Fruit fly (Drosophila melanogaster) whole organism, embryonic: Measurements from ENCODE around the gene ng4.

Experiments used
- Antp ChIP-seq: fragments of 200-800 bp; sonication (Bioruptor generic); optimal IDR thresholded peaks from 3 replicates; lab custom pipeline; 2016; ENCODE audit warnings: missing biosample characterization, missing genetic modification characterization
- BEAF-32 ChIP-seq: fragments of 200-800 bp; sonication (Bioruptor generic); optimal IDR thresholded peaks from 3 replicates; lab custom pipeline; 2017; ENCODE audit warnings: missing biosample characterization, missing genetic modification characterization, mild to moderate bottlenecking, moderate library complexity, missing genetic modification reagents
- BtbVII ChIP-seq: fragments of 200-800 bp; sonication (Bioruptor generic); optimal IDR thresholded peaks from 3 replicates; lab custom pipeline; 2017; ENCODE audit warnings: missing biosample characterization, mild to moderate bottlenecking, missing genetic modification characterization
- CG10366 ChIP-seq: fragments of 200-800 bp; sonication (Bioruptor generic); IDR thresholded peaks from 2 replicates; pipeline ENCODE4 v1.3.6; 2022; ENCODE audit warnings: missing biosample characterization, missing genetic modification characterization
- CG11696 ChIP-seq: fragments of 200-800 bp; sonication (Bioruptor generic); IDR thresholded peaks from 2 replicates; pipeline ENCODE4 v1.3.6; 2022; ENCODE audit warnings: missing biosample characterization, missing genetic modification characterization
- CG12071 ChIP-seq: fragments of 200-800 bp; sonication (Bioruptor generic); optimal IDR thresholded peaks from 3 replicates; lab custom pipeline; 2018; ENCODE audit warnings: missing biosample characterization, mild to moderate bottlenecking, missing genetic modification characterization
- CG12299 ChIP-seq: fragments of 200-800 bp; sonication (Bioruptor generic); optimal IDR thresholded peaks from 2 replicates; lab custom pipeline; 2018; ENCODE audit warnings: missing biosample characterization, mild to moderate bottlenecking, missing genetic modification characterization
- CG12769 ChIP-seq: fragments of 200-800 bp; sonication (Bioruptor generic); optimal IDR thresholded peaks from 2 replicates; lab custom pipeline; 2019; ENCODE audit warnings: missing biosample characterization, mild to moderate bottlenecking, missing genetic modification characterization, moderate library complexity
- CG13894 ChIP-seq: fragments of 200-800 bp; sonication (Bioruptor generic); optimal IDR thresholded peaks from 3 replicates; lab custom pipeline; 2018; ENCODE audit warnings: missing biosample characterization, mild to moderate bottlenecking, missing genetic modification characterization, moderate library complexity
- CG14050 ChIP-seq: fragments of 200-800 bp; sonication (Bioruptor generic); IDR thresholded peaks from 3 replicates; pipeline ENCODE4 v1.3.6; 2022; ENCODE audit warnings: missing biosample characterization, missing genetic modification characterization
- CG14965 ChIP-seq: fragments of 200-800 bp; sonication (Bioruptor generic); optimal IDR thresholded peaks from 2 replicates; lab custom pipeline; 2016; ENCODE audit warnings: missing biosample characterization, missing genetic modification characterization, borderline replicate concordance
- CG15696 ChIP-seq: fragments of 200-800 bp; sonication (Bioruptor generic); optimal IDR thresholded peaks from 2 replicates; lab custom pipeline; 2019; ENCODE audit warnings: missing biosample characterization, mild to moderate bottlenecking, missing genetic modification characterization, moderate library complexity
- CG17612 ChIP-seq: fragments of 200-800 bp; sonication (Bioruptor generic); IDR thresholded peaks from 2 replicates; pipeline ENCODE4 v1.3.6; 2022; ENCODE audit warnings: missing biosample characterization, missing genetic modification characterization
- CG1832 ChIP-seq: fragments of 200-800 bp; sonication (Bioruptor generic); optimal IDR thresholded peaks from 2 replicates; lab custom pipeline; 2017; ENCODE audit warnings: missing biosample characterization, mild to moderate bottlenecking, missing genetic modification characterization, inconsistent platforms
- CG2889 ChIP-seq: fragments of 200-800 bp; sonication (Bioruptor generic); IDR thresholded peaks from 3 replicates; pipeline ENCODE4 v1.3.6; 2022; ENCODE audit warnings: missing biosample characterization, missing genetic modification characterization
- CG6689 ChIP-seq: fragments of 200-800 bp; sonication (Bioruptor generic); IDR thresholded peaks from 2 replicates; pipeline ENCODE4 v1.3.6; 2022; ENCODE audit warnings: missing biosample characterization, missing genetic modification characterization
- CG7839 ChIP-seq: fragments of 200-800 bp; sonication (Bioruptor generic); optimal IDR thresholded peaks from 3 replicates; lab custom pipeline; 2018; ENCODE audit warnings: missing biosample characterization, mild to moderate bottlenecking, missing genetic modification characterization, moderate library complexity
- CG7987 ChIP-seq: fragments of 200-800 bp; sonication (Bioruptor generic); optimal IDR thresholded peaks from 2 replicates; lab custom pipeline; 2018; ENCODE audit warnings: missing biosample characterization, mild to moderate bottlenecking, missing genetic modification characterization, moderate library complexity
- CG9797 ChIP-seq: fragments of 200-800 bp; sonication (Bioruptor generic); optimal IDR thresholded peaks from 3 replicates; lab custom pipeline; 2018; ENCODE audit warnings: missing biosample characterization, mild to moderate bottlenecking, missing genetic modification characterization
- Dbx ChIP-seq: fragments of 200-800 bp; sonication (Bioruptor generic); IDR thresholded peaks from 3 replicates; pipeline ENCODE4 v1.3.6; 2022; ENCODE audit warnings: missing biosample characterization, missing genetic modification characterization
- Gsc ChIP-seq: fragments of 200-800 bp; sonication (Bioruptor generic); IDR thresholded peaks from 2 replicates; pipeline ENCODE4 v1.3.6; 2022; ENCODE audit warnings: missing biosample characterization, missing genetic modification characterization
- HHEX ChIP-seq: fragments of 200-800 bp; sonication (Bioruptor generic); optimal IDR thresholded peaks from 3 replicates; lab custom pipeline; 2017; ENCODE audit warnings: missing biosample characterization, mild to moderate bottlenecking, missing genetic modification characterization, missing genetic modification reagents
- Hey ChIP-seq: fragments of 200-800 bp; sonication (Bioruptor generic); optimal IDR thresholded peaks from 3 replicates; lab custom pipeline; 2018; ENCODE audit warnings: missing biosample characterization, mild to moderate bottlenecking, missing genetic modification characterization
- Hr78 ChIP-seq, 2 experiments: fragments of 200-800 bp in 1 of 2; fragments of >200 bp in 1 of 2; sonication (Bioruptor generic) in 1 of 2; optimal IDR thresholded peaks; 2 replicates each; lab custom pipeline; 2017 to 2019; ENCODE audit warnings: missing biosample characterization in 2 of 2, missing genetic modification characterization in 2 of 2, mild to moderate bottlenecking in 1 of 2, moderate library complexity in 1 of 2
- Hsf ChIP-seq: fragments of 200-800 bp; sonication (Bioruptor generic); optimal IDR thresholded peaks from 3 replicates; lab custom pipeline; 2016; ENCODE audit warnings: missing biosample characterization, missing genetic modification characterization
- Jarid2 ChIP-seq: fragments of 200-800 bp; sonication (Bioruptor generic); optimal IDR thresholded peaks from 3 replicates; lab custom pipeline; 2017; ENCODE audit warnings: mild to moderate bottlenecking, missing biosample characterization, missing genetic modification reagents, missing genetic modification characterization
- Nf-YC ChIP-seq: fragments of 200-800 bp; optimal IDR thresholded peaks from 3 replicates; lab custom pipeline; 2019; ENCODE audit warnings: missing biosample characterization, mild to moderate bottlenecking, missing genetic modification characterization, moderate library complexity
- NfI ChIP-seq: fragments of 200-800 bp; sonication (Bioruptor generic); optimal IDR thresholded peaks from 3 replicates; lab custom pipeline; 2018; ENCODE audit warnings: missing biosample characterization, mild to moderate bottlenecking, missing genetic modification characterization, moderate library complexity
- Oli ChIP-seq: fragments of 200-800 bp; sonication (Bioruptor generic); optimal IDR thresholded peaks from 2 replicates; lab custom pipeline; 2018; ENCODE audit warnings: missing biosample characterization, mild to moderate bottlenecking, missing genetic modification characterization, moderate library complexity
- Sin3A ChIP-seq: fragments of >200 bp; optimal IDR thresholded peaks from 2 replicates; lab custom pipeline; 2018
- Stat92E ChIP-seq, 3 experiments: fragments of >200 bp in 2 of 3; fragments of 200-800 bp in 1 of 3; sonication (Bioruptor generic) in 1 of 3; optimal IDR thresholded peaks; 2 replicates each; lab custom pipeline; 2017 to 2019; ENCODE audit warnings: missing biosample characterization in 3 of 3, missing genetic modification characterization in 3 of 3, mild to moderate bottlenecking in 1 of 3, moderate library complexity in 1 of 3
- Taf1 ChIP-seq: fragments of 200-800 bp; sonication (Bioruptor generic); IDR thresholded peaks from 2 replicates; pipeline ENCODE4 v1.3.6; 2022; ENCODE audit warnings: missing biosample characterization, missing genetic modification characterization
- cad ChIP-seq: fragments of >200 bp; optimal IDR thresholded peaks from 2 replicates; lab custom pipeline; 2017; ENCODE audit warnings: missing biosample characterization, missing genetic modification characterization
- chinmo ChIP-seq: fragments of 200-800 bp; sonication (Bioruptor generic); IDR thresholded peaks from 4 replicates; pipeline ENCODE4 v1.3.6; 2022; ENCODE audit warnings: missing biosample characterization, missing genetic modification characterization; ENCODE audit not compliant: partially characterized antibody
- cwo ChIP-seq: fragments of 200-800 bp; sonication (Bioruptor generic); optimal IDR thresholded peaks from 3 replicates; lab custom pipeline; 2017; ENCODE audit warnings: missing biosample characterization, missing genetic modification characterization, mild to moderate bottlenecking, moderate library complexity, missing genetic modification reagents
- dmrt11E ChIP-seq: fragments of 200-800 bp; sonication (Bioruptor generic); optimal IDR thresholded peaks from 3 replicates; lab custom pipeline; 2018; ENCODE audit warnings: missing biosample characterization, mild to moderate bottlenecking, missing genetic modification characterization, moderate library complexity
- gfzf ChIP-seq: fragments of 200-800 bp; sonication (Bioruptor generic); optimal IDR thresholded peaks from 2 replicates; lab custom pipeline; 2016; ENCODE audit warnings: missing biosample characterization, mild to moderate bottlenecking, missing genetic modification characterization, moderate library complexity
- jumu ChIP-seq: fragments of 200-800 bp; sonication (Bioruptor generic); optimal IDR thresholded peaks from 3 replicates; lab custom pipeline; 2016; ENCODE audit warnings: missing biosample characterization, missing genetic modification characterization
- nmo ChIP-seq: fragments of 200-800 bp; sonication (Bioruptor generic); optimal IDR thresholded peaks from 2 replicates; lab custom pipeline; 2018; ENCODE audit warnings: missing biosample characterization, mild to moderate bottlenecking, missing genetic modification characterization, moderate library complexity
- odd ChIP-seq: fragments of 200-800 bp; sonication (Bioruptor generic); optimal IDR thresholded peaks from 2 replicates; lab custom pipeline; 2017; ENCODE audit warnings: missing biosample characterization, mild to moderate bottlenecking, missing genetic modification characterization
- onecut ChIP-seq: fragments of 200-800 bp; sonication (Bioruptor generic); IDR thresholded peaks from 2 replicates; pipeline ENCODE4 v1.3.6; 2022; ENCODE audit warnings: missing biosample characterization, missing genetic modification characterization
- shn ChIP-seq: fragments of 200-800 bp; sonication (Bioruptor generic); optimal IDR thresholded peaks from 3 replicates; lab custom pipeline; 2016; ENCODE audit warnings: missing biosample characterization, missing genetic modification characterization
- sima ChIP-seq: fragments of 200-800 bp; sonication (Bioruptor generic); optimal IDR thresholded peaks from 2 replicates; lab custom pipeline; 2016; ENCODE audit warnings: missing biosample characterization, missing genetic modification characterization
- ssp ChIP-seq: fragments of 200-800 bp; sonication (Bioruptor generic); IDR thresholded peaks from 2 replicates; pipeline ENCODE4 v1.3.6; 2022; ENCODE audit warnings: missing biosample characterization, missing genetic modification characterization
- tll ChIP-seq, 2 experiments: fragments of 200-800 bp in 1 of 2; fragments of >200 bp in 1 of 2; sonication (Bioruptor generic) in 1 of 2; optimal IDR thresholded peaks; 2 replicates each; lab custom pipeline; 2017 to 2019; ENCODE audit warnings: missing biosample characterization in 2 of 2, missing genetic modification characterization in 2 of 2, mild to moderate bottlenecking in 1 of 2, moderate library complexity in 1 of 2
- tna ChIP-seq: fragments of 200-800 bp; sonication (Bioruptor generic); IDR thresholded peaks from 2 replicates; pipeline ENCODE4 v1.3.6; 2022; ENCODE audit warnings: missing biosample characterization, missing genetic modification characterization; ENCODE audit not compliant: partially characterized antibody
- yki ChIP-seq: fragments of >200 bp; optimal IDR thresholded peaks from 3 replicates; lab custom pipeline; 2018
- zfh2 ChIP-seq: fragments of 200-800 bp; sonication (Bioruptor generic); optimal IDR thresholded peaks from 2 replicates; lab custom pipeline; 2016; ENCODE audit warnings: missing biosample characterization, missing genetic modification characterization

The ng4 gene

DNA sequence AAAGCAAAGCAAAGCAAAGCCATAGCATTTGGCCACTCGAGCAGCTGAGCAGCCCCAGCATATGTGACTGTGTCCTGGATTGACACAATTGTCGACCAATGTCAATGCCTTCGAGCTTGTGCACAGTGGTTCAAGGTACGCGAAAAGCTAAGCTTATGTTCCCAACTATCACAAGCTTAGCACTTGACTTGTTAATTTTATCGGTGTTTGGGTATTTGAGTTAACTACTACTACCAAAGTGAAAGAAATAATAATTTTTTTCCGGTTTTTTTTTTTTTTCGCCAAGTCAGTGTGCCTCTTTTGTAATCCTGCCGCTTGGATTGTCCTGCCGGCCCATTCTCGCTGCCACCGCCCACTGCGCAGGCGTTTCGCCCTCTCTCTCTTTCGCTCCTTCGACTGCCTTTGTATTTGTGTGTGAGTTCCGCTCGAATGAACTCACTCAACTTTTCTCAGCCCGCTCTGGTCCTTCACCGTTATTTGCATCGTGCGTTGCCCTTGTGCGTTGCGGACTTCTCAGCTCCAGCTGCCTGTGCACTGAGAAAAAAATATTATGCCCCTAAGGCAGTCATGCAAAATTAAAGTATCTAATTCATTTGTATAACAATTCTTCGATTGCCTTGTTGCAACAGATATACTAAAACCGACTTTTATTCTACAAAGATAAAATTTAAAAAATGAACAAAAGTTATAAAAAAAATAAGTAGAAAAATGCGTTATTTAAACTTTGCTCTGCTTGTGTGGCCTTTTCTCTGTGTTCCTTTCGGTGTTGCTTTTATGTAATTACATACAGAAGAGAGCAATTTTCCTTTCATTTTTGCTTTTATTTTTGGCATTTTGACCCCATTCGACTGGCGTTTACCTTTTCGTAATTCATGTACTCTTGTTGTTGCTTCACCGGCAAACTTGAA, 37.9 kb downstream of the ng4 start (continued):
- TF ChIP-seq nmo (GFP tag; lab: Kevin White, UChicago) (peak; percentile 47), odd (peak; percentile 31), Hr78 (GFP tag; optimal IDR thresholded peaks at IDR 0.05; lab: Kevin White, UChicago) (no peak), zfh2 (peak; percentile 50), Sin3A (lab: Kevin White, UChicago) (no peak), cwo (GFP tag; lab: Kevin White, UChicago) (peak; percentile 69), Hey (tag; lab: Kevin White, UChicago) (no peak), NfI (peak; percentile 51), yki (lab: Kevin White, UChicago) (no peak), BtbVII (GFP tag; lab: Kevin White, UChicago) (peak; percentile 76), Hsf (GFP tag; lab: Kevin White, UChicago) (peak; percentile 57), sima (GFP tag; lab: Kevin White, UChicago) (peak; percentile 25), cad (GFP tag; lab: Kevin White, UChicago) (no peak), Nf-YC (tag; lab: Kevin White, UChicago) (no peak), CG10366 (peak; percentile 66), Jarid2 (GFP tag; lab: Kevin White, UChicago) (no peak), CG15696 (tag; lab: Kevin White, UChicago) (no peak), Oli (tag; lab: Kevin White, UChicago) (peak; percentile 60), dmrt11E (tag; lab: Kevin White, UChicago) (no peak), BEAF-32 (GFP tag; lab: Kevin White, UChicago) (no peak), CG9797 (no peak), CG1832 (no peak), CG14050 (GFP tag; lab: Robert Waterston, UW) (peak; percentile 48; the same call in 1 of the 3 replicates), Dbx (GFP tag; lab: Robert Waterston, UW) (peak; percentile 71), CG6689 (GFP tag; lab: Robert Waterston, UW) (peak; percentile 78), CG13894 (peak; percentile 52), CG7987 (no peak), CG7839 (tag; lab: Kevin White, UChicago) (peak; percentile 71), CG12071 (GFP tag; lab: Kevin White, UChicago) (peak; percentile 60), HHEX (GFP tag; lab: Kevin White, UChicago) (peak; percentile 52), CG11696 (peak; percentile 53; the same call in 1 of the 2 replicates), CG12299 (tag; lab: Kevin White, UChicago) (peak; percentile 35), jumu (GFP tag; lab: Kevin White, UChicago) (peak; percentile 69), shn (GFP tag; lab: Kevin White, UChicago) (peak; percentile 61), CG2889 (GFP tag; lab: Robert Waterston, UW) (peak; percentile 55; the same call in 1 of the 3 replicates), ssp (GFP tag; lab: Robert Waterston, UW) (no peak; the same call in none of the 2 replicates), chinmo (GFP tag; lab: Robert Waterston, UW) (0 out of 4 replicates have a peak, but pooled peaks have one; percentile 27), Gsc (GFP tag; lab: Robert Waterston, UW) (no peak), CG12769 (tag; lab: Kevin White, UChicago) (peak; percentile 41), Antp (peak; percentile 81), Stat92E (GFP tag; optimal IDR thresholded peaks at IDR 0.05; lab: Kevin White, UChicago) (no peak), onecut (GFP tag; lab: Robert Waterston, UW) (peak; percentile 79), tll (GFP tag; optimal IDR thresholded peaks at IDR 0.05; lab: Kevin White, UChicago) (no peak), tna (GFP tag; lab: Robert Waterston, UW) (no peak), Taf1 (GFP tag; lab: Robert Waterston, UW) (peak; percentile 52), gfzf (GFP tag; lab: Kevin White, UChicago) (no peak), CG17612 (no peak; the same call in 1 of the 2 replicates), CG14965 (GFP tag; lab: Kevin White, UChicago) (peak; percentile 25)
